Worm (Caenorhabditis elegans): ENCODE measurements around the gene lin-8.

lin-8 gene

DNA sequence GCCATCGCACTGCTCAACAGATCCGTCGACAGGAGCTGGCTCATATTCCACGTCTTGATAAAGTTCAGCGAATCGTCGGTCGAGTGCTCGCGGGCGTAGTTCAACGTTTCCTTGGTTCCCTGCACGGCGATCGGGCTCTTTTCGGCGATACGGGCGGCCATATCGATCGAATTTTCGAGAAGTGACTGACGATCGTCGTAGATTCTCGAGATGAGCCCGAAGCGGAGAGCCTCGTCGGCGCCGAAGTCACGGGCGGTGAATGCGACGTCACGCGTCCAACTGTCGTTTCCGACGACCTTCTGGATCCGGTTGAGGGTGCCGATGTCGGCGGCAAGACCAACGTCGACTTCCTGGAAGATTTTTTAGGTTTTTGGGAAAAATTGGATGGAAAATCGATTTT, 52.9 kb downstream of the lin-8 start:
- TF ChIP-seq klf-2 (GFP tag; conservative IDR thresholded peaks at IDR 0.05) = no peak
- no peak for TF ChIP-seq ref-1 (GFP tag; conservative IDR thresholded peaks at IDR 0.05)
- no peak for TF ChIP-seq ztf-23 (GFP tag; IDR thresholded peaks at IDR 0.05)
- no peak for TF ChIP-seq ztf-29 (GFP tag; IDR thresholded peaks at IDR 0.05)
- TF ChIP-seq flt-1 (GFP tag; IDR thresholded peaks at IDR 0.05) = no peak
- TF ChIP-seq T22C8.4 (GFP tag; IDR thresholded peaks at IDR 0.05) = no peak
- no peak for TF ChIP-seq med-1 (GFP tag; optimal IDR thresholded peaks at IDR 0.05; ENCODE audit: insufficient read depth)
- TF ChIP-seq cog-1 (tag; optimal IDR thresholded peaks at IDR 0.05) = no peak
- no peak for TF ChIP-seq tab-1 (GFP tag; IDR thresholded peaks at IDR 0.05)
